Worm (Caenorhabditis elegans) whole organism, L1 larva: Measurements from ENCODE around the gene C31A11.13.

Experiments
- C04F5.9 ChIP-seq: sonication (generic microtip); optimal IDR thresholded peaks from 2 replicates; lab custom pipeline; 2016; ENCODE audit warnings: missing genetic modification characterization, missing compliant biosample characterization
- F16B12.6 ChIP-seq: fragments of 150-350 bp; optimal IDR thresholded peaks from 2 replicates; lab custom pipeline; 2014; ENCODE audit warnings: missing biosample characterization, missing genetic modification characterization
- Y116A8C.19 ChIP-seq: sonication (generic microtip); optimal IDR thresholded peaks from 2 replicates; lab custom pipeline; 2016; ENCODE audit warnings: missing compliant biosample characterization, missing genetic modification characterization, borderline replicate concordance
- alr-1 ChIP-seq: fragments of 200-800 bp; sonication (Bioruptor generic); optimal IDR thresholded peaks from 2 replicates; lab custom pipeline; 2018; ENCODE audit warnings: borderline replicate concordance, mild to moderate bottlenecking, missing genetic modification characterization, missing compliant biosample characterization
- aly-2 ChIP-seq: fragments of 150-350 bp; optimal IDR thresholded peaks from 2 replicates; lab custom pipeline; 2014; ENCODE audit warnings: missing biosample characterization, missing genetic modification characterization
- ama-1 ChIP-seq: fragments of 150-350 bp; optimal IDR thresholded peaks from 2 replicates; lab custom pipeline; 2014
- blmp-1 ChIP-seq: fragments of 150-350 bp; optimal IDR thresholded peaks from 2 replicates; lab custom pipeline; 2014; ENCODE audit warnings: missing biosample characterization, missing genetic modification characterization
- dpl-1 ChIP-seq, 3 experiments: fragments of 150-350 bp in 2 of 3; sonication (generic microtip) in 1 of 3; optimal IDR thresholded peaks; 2 replicates each; lab custom pipeline; 2014 to 2017; ENCODE audit warnings: missing biosample characterization in 3 of 3, missing genetic modification characterization in 3 of 3, missing genetic modification reagents in 3 of 3
- efl-3 ChIP-seq: fragments of 200-800 bp; sonication (Bioruptor generic); optimal IDR thresholded peaks from 2 replicates; lab custom pipeline; 2018; ENCODE audit warnings: mild to moderate bottlenecking, missing genetic modification characterization, missing compliant biosample characterization
- egl-27 ChIP-seq, 2 experiments: fragments of 150-350 bp in 1 of 2; sonication (generic microtip); optimal IDR thresholded peaks; 3 replicates each; lab custom pipeline; 2017 to 2018; ENCODE audit warnings: missing biosample characterization in 2 of 2, missing genetic modification characterization in 2 of 2, missing genetic modification reagents in 2 of 2
- elt-3 ChIP-seq, 6 experiments: fragments of 150-350 bp in 1 of 6; sonication (generic microtip); optimal IDR thresholded peaks; 2 replicates each; lab custom pipeline; 2017 to 2018; ENCODE audit warnings: missing biosample characterization in 6 of 6, missing genetic modification characterization in 6 of 6, inconsistent platforms in 1 of 6
- ets-5 ChIP-seq: fragments of 200-800 bp; sonication (Bioruptor generic); IDR thresholded peaks from 2 replicates; pipeline ENCODE4 v1.3.6; 2022; ENCODE audit warnings: missing genetic modification characterization, missing compliant biosample characterization
- fkh-4 ChIP-seq: sonication (generic microtip); optimal IDR thresholded peaks from 2 replicates; lab custom pipeline; 2016; ENCODE audit warnings: missing compliant biosample characterization, missing genetic modification characterization, borderline replicate concordance
- fos-1 ChIP-seq: fragments of 150-350 bp; optimal IDR thresholded peaks from 2 replicates; lab custom pipeline; 2014; ENCODE audit warnings: missing biosample characterization, missing genetic modification characterization
- hlh-4 ChIP-seq: sonication (generic microtip); optimal IDR thresholded peaks from 2 replicates; lab custom pipeline; 2016; ENCODE audit warnings: mild to moderate bottlenecking, missing genetic modification characterization, missing compliant biosample characterization
- hpl-2 ChIP-seq: fragments of 150-350 bp; optimal IDR thresholded peaks from 2 replicates; lab custom pipeline; 2014; ENCODE audit warnings: missing biosample characterization, missing genetic modification reagents, missing genetic modification characterization
- irx-1 ChIP-seq: sonication (generic microtip); optimal IDR thresholded peaks from 2 replicates; lab custom pipeline; 2016; ENCODE audit warnings: missing genetic modification characterization, missing compliant biosample characterization
- isw-1 ChIP-seq: fragments of 200-800 bp; sonication (Bioruptor generic); IDR thresholded peaks from 2 replicates; pipeline ENCODE4 v1.3.6; 2022; ENCODE audit warnings: missing genetic modification characterization, missing compliant biosample characterization
- lin-39 ChIP-seq: fragments of 150-350 bp; optimal IDR thresholded peaks from 2 replicates; lab custom pipeline; 2014; ENCODE audit warnings: missing biosample characterization, missing genetic modification reagents, missing genetic modification characterization
- lsy-2 ChIP-seq, 2 experiments: fragments of 150-350 bp; optimal IDR thresholded peaks; 2 replicates each; lab custom pipeline; 2014; ENCODE audit warnings: missing biosample characterization in 2 of 2, missing genetic modification characterization in 2 of 2
- nhr-11 ChIP-seq: fragments of 150-350 bp; optimal IDR thresholded peaks from 2 replicates; lab custom pipeline; 2014; ENCODE audit warnings: missing biosample characterization, missing genetic modification characterization
- nhr-12 ChIP-seq: sonication (generic microtip); optimal IDR thresholded peaks from 2 replicates; lab custom pipeline; 2017; ENCODE audit warnings: missing biosample characterization, missing genetic modification characterization
- nhr-19 ChIP-seq: fragments of 200-800 bp; sonication (Bioruptor generic); conservative IDR thresholded peaks from 2 replicates; pipeline ENCODE4 v1.3.6; 2022; ENCODE audit warnings: missing genetic modification characterization, missing compliant biosample characterization
- nhr-20 ChIP-seq: sonication (generic microtip); optimal IDR thresholded peaks from 2 replicates; lab custom pipeline; 2016; ENCODE audit warnings: mild to moderate bottlenecking, missing genetic modification characterization, missing compliant biosample characterization
- nhr-237 ChIP-seq: fragments of 150-350 bp; optimal IDR thresholded peaks from 2 replicates; lab custom pipeline; 2014; ENCODE audit warnings: missing biosample characterization, missing genetic modification characterization
- nhr-28 ChIP-seq: fragments of 150-350 bp; optimal IDR thresholded peaks from 2 replicates; lab custom pipeline; 2014; ENCODE audit warnings: missing biosample characterization, missing genetic modification characterization
- nhr-71 ChIP-seq: sonication (generic microtip); optimal IDR thresholded peaks from 2 replicates; lab custom pipeline; 2016; ENCODE audit warnings: mild to moderate bottlenecking, missing genetic modification characterization, moderate library complexity, missing compliant biosample characterization
- nhr-76 ChIP-seq: sonication (generic microtip); optimal IDR thresholded peaks from 2 replicates; lab custom pipeline; 2017; ENCODE audit warnings: missing biosample characterization, missing genetic modification characterization
- nhr-77 ChIP-seq: fragments of 150-350 bp; optimal IDR thresholded peaks from 2 replicates; lab custom pipeline; 2014; ENCODE audit warnings: missing biosample characterization, missing genetic modification characterization
- nhr-84 ChIP-seq: sonication (generic microtip); optimal IDR thresholded peaks from 2 replicates; lab custom pipeline; 2017; ENCODE audit warnings: missing biosample characterization, missing genetic modification characterization
- nhr-85 ChIP-seq: sonication (generic microtip); peaks from one replicate; lab custom pipeline; 2016; ENCODE audit warnings: missing genetic modification characterization, inconsistent platforms, missing compliant biosample characterization
- pag-3 ChIP-seq: sonication (generic microtip); optimal IDR thresholded peaks from 2 replicates; lab custom pipeline; 2017; ENCODE audit warnings: missing genetic modification characterization, mild to moderate bottlenecking, missing compliant biosample characterization, antibody characterized with exemption, borderline replicate concordance; ENCODE audit not compliant: insufficient read depth
- pax-3 ChIP-seq: fragments of 200-800 bp; sonication (Bioruptor generic); optimal IDR thresholded peaks from 2 replicates; lab custom pipeline; 2018; ENCODE audit warnings: mild to moderate bottlenecking, missing genetic modification characterization, moderate library complexity, missing compliant biosample characterization
- pqm-1 ChIP-seq: sonication (generic microtip); optimal IDR thresholded peaks from 3 replicates; lab custom pipeline; 2017; ENCODE audit warnings: missing biosample characterization, missing genetic modification characterization
- rnt-1 ChIP-seq: sonication (generic microtip); optimal IDR thresholded peaks from 2 replicates; lab custom pipeline; 2016; ENCODE audit warnings: mild to moderate bottlenecking, missing genetic modification characterization, moderate library complexity, missing compliant biosample characterization
- snu-23 ChIP-seq: sonication (generic microtip); optimal IDR thresholded peaks from 2 replicates; lab custom pipeline; 2016; ENCODE audit warnings: missing genetic modification characterization, missing compliant biosample characterization
- xbp-1 ChIP-seq: sonication (generic microtip); optimal IDR thresholded peaks from 2 replicates; lab custom pipeline; 2016; ENCODE audit warnings: missing genetic modification characterization, missing compliant biosample characterization
- ztf-11 ChIP-seq, 2 experiments: sonication (generic microtip); optimal IDR thresholded peaks; 2 replicates each; lab custom pipeline; 2016 to 2017; ENCODE audit warnings: missing genetic modification characterization in 2 of 2, missing biosample characterization in 1 of 2, missing compliant biosample characterization in 1 of 2
- ztf-4 ChIP-seq: fragments of 150-350 bp; optimal IDR thresholded peaks from 2 replicates; lab custom pipeline; 2014; ENCODE audit warnings: missing biosample characterization, missing genetic modification characterization

C31A11.13 gene

DNA sequence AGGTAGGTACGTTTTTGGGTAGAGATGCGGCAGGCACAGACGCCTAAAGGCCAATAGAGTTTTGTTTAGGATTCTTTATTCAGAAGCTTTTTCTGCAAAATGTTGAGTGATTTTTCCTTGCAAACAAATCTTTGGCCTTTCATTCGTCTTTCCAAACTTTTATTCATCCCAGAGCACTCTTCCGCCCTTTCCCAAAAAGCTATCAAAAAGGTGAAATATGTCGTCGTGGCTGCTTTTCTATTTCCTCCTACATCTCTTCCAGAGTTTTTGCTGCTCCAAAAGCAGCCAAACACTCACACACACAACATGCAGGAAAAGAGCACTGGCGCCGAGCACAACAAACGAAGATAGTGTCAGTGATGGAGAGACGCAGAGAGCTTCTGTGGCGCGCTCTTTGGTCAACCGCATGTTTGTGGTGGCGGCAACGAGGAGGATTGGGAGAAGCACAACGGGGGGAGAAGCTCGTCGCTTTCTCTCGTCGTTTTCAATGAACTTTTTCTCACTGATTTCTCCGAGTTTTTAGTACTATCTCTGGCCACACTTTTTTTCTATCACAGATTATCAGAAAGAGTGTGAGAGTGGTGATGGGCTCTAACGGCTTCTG, 48.5 kb upstream of the C31A11.13 start (continued):
- TF ChIP-seq nhr-237 (tag; lab: Kevin White, UChicago), result no peak
- TF ChIP-seq alr-1 (tag; lab: Kevin White, UChicago), result no peak
- no peak for TF ChIP-seq elt-3 (tag; optimal IDR thresholded peaks at IDR 0.05; lab: Kevin White, UChicago)
- TF ChIP-seq lin-39 (tag; lab: Kevin White, UChicago), result no peak
- TF ChIP-seq ets-5 (GFP tag; lab: Robert Waterston, UW), result no peak
- TF ChIP-seq efl-3 (GFP tag; lab: Kevin White, UChicago), result no peak
- TF ChIP-seq ama-1 (lab: Kevin White, UChicago), result no peak
- peak; percentile 69 for TF ChIP-seq nhr-71 (tag; lab: Kevin White, UChicago)
- no peak for TF ChIP-seq nhr-77 (tag; lab: Kevin White, UChicago)
- TF ChIP-seq nhr-19 (GFP tag; lab: Robert Waterston, UW), result peak; percentile 64
- TF ChIP-seq lsy-2 (tag; optimal IDR thresholded peaks at IDR 0.05; lab: Kevin White, UChicago), result peak in 1 of 2 experiments; percentile 55
- no peak for TF ChIP-seq aly-2
- TF ChIP-seq pqm-1, result no peak
- peak; percentile 57 for TF ChIP-seq nhr-20 (tag; lab: Kevin White, UChicago)
- TF ChIP-seq nhr-84 (tag; lab: Kevin White, UChicago), result no peak
- no peak for TF ChIP-seq nhr-28
- no peak for TF ChIP-seq C04F5.9 (tag; lab: Kevin White, UChicago)
- no peak for TF ChIP-seq nhr-11 (tag; lab: Kevin White, UChicago)
- TF ChIP-seq rnt-1, result peak; percentile 87
- no peak for TF ChIP-seq egl-27 (tag; optimal IDR thresholded peaks at IDR 0.05; lab: Kevin White, UChicago)
- TF ChIP-seq fos-1 (tag; lab: Kevin White, UChicago), result no peak
- peak; percentile 17; the same call in 1 of the 2 replicates for TF ChIP-seq isw-1 (GFP tag; lab: Robert Waterston, UW)
- TF ChIP-seq irx-1, result no peak
- no peak for TF ChIP-seq hlh-4 (tag; lab: Kevin White, UChicago)

DNA sequence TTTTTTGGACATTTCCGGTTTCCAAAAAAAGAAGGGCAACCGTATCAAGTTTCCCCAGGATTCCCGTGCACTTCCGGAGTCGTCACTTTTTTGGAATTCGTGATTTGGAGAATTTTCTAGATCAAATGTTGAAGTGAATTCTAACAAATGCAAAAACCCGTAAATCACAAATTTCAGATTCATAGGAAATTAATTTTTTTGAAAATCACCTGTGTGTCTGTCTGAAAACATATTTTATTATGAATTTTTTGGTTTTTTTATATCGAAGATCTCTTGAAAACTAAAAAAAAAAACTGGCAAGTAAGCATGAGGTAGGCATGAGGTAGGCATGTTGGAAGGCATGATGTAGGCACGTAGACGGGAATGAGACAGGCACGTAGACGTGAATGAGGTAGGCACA, 47.7 kb upstream of the C31A11.13 start:
- TF ChIP-seq dpl-1 (GFP tag; optimal IDR thresholded peaks at IDR 0.05; lab: Kevin White, UChicago) (no peak), alr-1 (tag; lab: Kevin White, UChicago) (no peak), hlh-4 (tag; lab: Kevin White, UChicago) (peak; percentile 69)

- no peak for TF ChIP-seq nhr-237 (tag; lab: Kevin White, UChicago)
- no peak for TF ChIP-seq nhr-12
- TF ChIP-seq ama-1 (lab: Kevin White, UChicago), result no peak
- TF ChIP-seq blmp-1 (tag; lab: Kevin White, UChicago), result no peak
- TF ChIP-seq nhr-76 (tag; lab: Kevin White, UChicago), result no peak
- no peak for TF ChIP-seq pag-3 (tag; lab: Kevin White, UChicago)
- no peak for TF ChIP-seq pqm-1
- TF ChIP-seq pax-3 (tag; lab: Kevin White, UChicago), result no peak
- no peak for TF ChIP-seq ztf-11 (tag; optimal IDR thresholded peaks at IDR 0.05; lab: Kevin White, UChicago)
- no peak for TF ChIP-seq nhr-85 (tag; lab: Kevin White, UChicago)
- no peak for TF ChIP-seq nhr-11 (tag; lab: Kevin White, UChicago)
- TF ChIP-seq fkh-4 (tag; lab: Kevin White, UChicago), result no peak
- no peak for TF ChIP-seq nhr-77 (tag; lab: Kevin White, UChicago)
- no peak for TF ChIP-seq nhr-20 (tag; lab: Kevin White, UChicago)
- TF ChIP-seq snu-23, result no peak
- TF ChIP-seq xbp-1 (tag; lab: Kevin White, UChicago), result no peak
- TF ChIP-seq hpl-2 (GFP tag; lab: Kevin White, UChicago), result no peak
- no peak for TF ChIP-seq F16B12.6 (tag; lab: Kevin White, UChicago)
- no peak for TF ChIP-seq Y116A8C.19
- no peak for TF ChIP-seq ztf-4
Observed at ce11 chrV:16346406-16347108, 44.2 kb upstream of the C31A11.13 start, which contains the start of the genes W08G11.5 and W08G11.1. Gene W08G11.5 (minus strand): TSS chrV:16346506. Gene W08G11.1 (plus strand): TSS chrV:16347058.
